Worm (Caenorhabditis elegans) whole organism, young adult: ENCODE measurements around the gene C14A6.7.

ENCODE experiments used
- B0019.2 ChIP-seq: fragments of 200-800 bp; sonication (Bioruptor generic); conservative IDR thresholded peaks from 2 replicates; pipeline ENCODE4 v1.3.6; 2022; ENCODE audit warnings: missing genetic modification reagents, missing genetic modification characterization, missing compliant biosample characterization
- B0035.1 ChIP-seq: sonication (generic microtip); optimal IDR thresholded peaks from 2 replicates; lab custom pipeline; 2016; ENCODE audit warnings: missing genetic modification characterization, mild to moderate bottlenecking, missing compliant biosample characterization, missing genotype, missing genetic modification reagents
- D2030.7 ChIP-seq: fragments of 200-800 bp; sonication (Bioruptor generic); IDR thresholded peaks from 2 replicates; pipeline ENCODE4 v1.3.6; 2022; ENCODE audit warnings: missing genetic modification reagents, missing genetic modification characterization, missing compliant biosample characterization
- F23B12.7 ChIP-seq: sonication (generic microtip); optimal IDR thresholded peaks from 2 replicates; lab custom pipeline; 2017; ENCODE audit warnings: missing genetic modification characterization, mild to moderate bottlenecking, missing compliant biosample characterization, antibody characterized with exemption, moderate library complexity; ENCODE audit not compliant: insufficient read depth
- F39B2.1 ChIP-seq: fragments of 200-800 bp; sonication (Bioruptor generic); IDR thresholded peaks from 2 replicates; pipeline ENCODE4 v1.3.6; 2022; ENCODE audit warnings: missing genetic modification reagents, missing genetic modification characterization, missing compliant biosample characterization
- F52B5.7 ChIP-seq: sonication (generic microtip); optimal IDR thresholded peaks from 2 replicates; lab custom pipeline; 2016; ENCODE audit warnings: mild to moderate bottlenecking, missing genetic modification characterization, missing compliant biosample characterization
- F57A8.1 ChIP-seq: fragments of 200-800 bp; sonication (Bioruptor generic); optimal IDR thresholded peaks from 2 replicates; lab custom pipeline; 2018; ENCODE audit warnings: mild to moderate bottlenecking, missing genetic modification characterization, moderate library complexity, missing compliant biosample characterization
- F57C9.4 ChIP-seq: sonication (generic microtip); optimal IDR thresholded peaks from 2 replicates; lab custom pipeline; 2017; ENCODE audit warnings: mild to moderate bottlenecking, missing genetic modification characterization, missing compliant biosample characterization
- Y56A3A.18 ChIP-seq: fragments of 200-800 bp; sonication (Bioruptor generic); IDR thresholded peaks from 2 replicates; pipeline ENCODE4 v1.3.6; 2022; ENCODE audit warnings: missing genetic modification reagents, missing genetic modification characterization, missing compliant biosample characterization
- Y79H2A.3 ChIP-seq: fragments of 200-800 bp; sonication (Bioruptor generic); conservative IDR thresholded peaks from 2 replicates; pipeline ENCODE4 v1.3.6; 2022; ENCODE audit warnings: missing genetic modification reagents, missing genetic modification characterization, missing compliant biosample characterization
- Y95B8A.8 ChIP-seq: fragments of 200-800 bp; sonication (Bioruptor generic); IDR thresholded peaks from 2 replicates; pipeline ENCODE4 v1.3.6; 2022; ENCODE audit warnings: missing genetic modification reagents, missing genetic modification characterization, missing compliant biosample characterization
- ZK185.1 ChIP-seq: sonication (generic microtip); optimal IDR thresholded peaks from 2 replicates; lab custom pipeline; 2016; ENCODE audit warnings: mild to moderate bottlenecking, missing genetic modification characterization, missing compliant biosample characterization; ENCODE audit not compliant: poor library complexity, severe bottlenecking
- athp-1 ChIP-seq: sonication (generic microtip); optimal IDR thresholded peaks from 2 replicates; lab custom pipeline; 2017; ENCODE audit warnings: mild to moderate bottlenecking, missing genetic modification characterization, missing compliant biosample characterization
- attf-3 ChIP-seq: fragments of 200-800 bp; sonication (Bioruptor generic); conservative IDR thresholded peaks from 2 replicates; pipeline ENCODE4 v1.3.6; 2022; ENCODE audit warnings: missing genetic modification reagents, missing genetic modification characterization, missing compliant biosample characterization
- ccch-3 ChIP-seq: fragments of 200-800 bp; sonication (Bioruptor generic); optimal IDR thresholded peaks from 2 replicates; lab custom pipeline; 2018; ENCODE audit warnings: mild to moderate bottlenecking, missing genetic modification characterization, missing compliant biosample characterization
- cebp-1 ChIP-seq, 2 experiments: fragments of 200-800 bp in 1 of 2; sonication (Bioruptor generic) in 1 of 2; sonication (generic microtip) in 1 of 2; IDR thresholded peaks in 1 of 2; optimal IDR thresholded peaks in 1 of 2; 2 replicates each; pipeline versions ENCODE4 v1.3.6 to Lab custom; 2017 to 2022; ENCODE audit warnings: missing compliant biosample characterization in 2 of 2, missing genetic modification characterization in 2 of 2, mild to moderate bottlenecking in 1 of 2, missing genetic modification reagents in 1 of 2, moderate library complexity in 1 of 2
- cebp-2 ChIP-seq: fragments of 200-800 bp; sonication (Bioruptor generic); IDR thresholded peaks from 2 replicates; pipeline ENCODE4 v1.3.6; 2022; ENCODE audit warnings: missing genetic modification characterization, missing compliant biosample characterization
- ceh-79 ChIP-seq: sonication (generic microtip); optimal IDR thresholded peaks from 2 replicates; lab custom pipeline; 2017; ENCODE audit warnings: mild to moderate bottlenecking, missing genetic modification characterization, missing compliant biosample characterization
- egl-18 ChIP-seq: fragments of 200-800 bp; sonication (Bioruptor generic); IDR thresholded peaks from 2 replicates; pipeline ENCODE4 v1.3.6; 2022; ENCODE audit warnings: missing genetic modification reagents, missing genetic modification characterization, missing compliant biosample characterization
- fkh-3 ChIP-seq: sonication (generic microtip); optimal IDR thresholded peaks from 2 replicates; lab custom pipeline; 2016; ENCODE audit warnings: mild to moderate bottlenecking, missing genetic modification characterization, missing compliant biosample characterization
- gei-17 ChIP-seq: fragments of 200-800 bp; sonication (Bioruptor generic); optimal IDR thresholded peaks from 2 replicates; lab custom pipeline; 2018; ENCODE audit warnings: mild to moderate bottlenecking, missing genetic modification characterization, missing compliant biosample characterization
- him-1 ChIP-seq: sonication (generic microtip); optimal IDR thresholded peaks from 2 replicates; lab custom pipeline; 2016; ENCODE audit warnings: missing genotype, missing genetic modification reagents, missing genetic modification characterization, missing compliant biosample characterization
- hlh-12 ChIP-seq: sonication (generic microtip); optimal IDR thresholded peaks from 2 replicates; lab custom pipeline; 2016; ENCODE audit warnings: missing genetic modification characterization, missing compliant biosample characterization
- hmg-20 ChIP-seq: fragments of 200-800 bp; sonication (Bioruptor generic); IDR thresholded peaks from 2 replicates; pipeline ENCODE4 v1.3.6; 2022; ENCODE audit warnings: missing genetic modification reagents, missing genetic modification characterization, missing compliant biosample characterization
- hrde-1 ChIP-seq: sonication (generic microtip); optimal IDR thresholded peaks from 2 replicates; lab custom pipeline; 2016; ENCODE audit warnings: missing genetic modification characterization, mild to moderate bottlenecking, missing compliant biosample characterization, moderate library complexity, missing genotype, missing genetic modification reagents, borderline replicate concordance
- hsf-1 ChIP-seq: fragments of 200-800 bp; sonication (Bioruptor generic); IDR thresholded peaks from 2 replicates; pipeline ENCODE4 v1.3.6; 2022; ENCODE audit warnings: missing genetic modification reagents, missing genetic modification characterization, missing compliant biosample characterization
- lsl-1 ChIP-seq: fragments of 200-800 bp; sonication (Bioruptor generic); optimal IDR thresholded peaks from 2 replicates; lab custom pipeline; 2018; ENCODE audit warnings: mild to moderate bottlenecking, missing genetic modification characterization, moderate library complexity, missing compliant biosample characterization
- madf-10 ChIP-seq: sonication (generic microtip); optimal IDR thresholded peaks from 2 replicates; lab custom pipeline; 2016; ENCODE audit warnings: mild to moderate bottlenecking, missing genetic modification characterization, missing compliant biosample characterization
- madf-3 ChIP-seq: fragments of 200-800 bp; sonication (Bioruptor generic); IDR thresholded peaks from 2 replicates; pipeline ENCODE4 v1.3.6; 2022; ENCODE audit warnings: missing genetic modification reagents, missing genetic modification characterization, missing compliant biosample characterization
- madf-6 ChIP-seq: fragments of 200-800 bp; sonication (Bioruptor generic); IDR thresholded peaks from 2 replicates; pipeline ENCODE4 v1.3.6; 2022; ENCODE audit warnings: missing genetic modification reagents, missing genetic modification characterization, missing compliant biosample characterization
- nfyb-1 ChIP-seq: fragments of 200-800 bp; sonication (Bioruptor generic); IDR thresholded peaks from 2 replicates; pipeline ENCODE4 v1.3.6; 2022; ENCODE audit warnings: missing genetic modification reagents, missing genetic modification characterization, missing compliant biosample characterization
- nhr-27 ChIP-seq: fragments of 200-800 bp; sonication (Bioruptor generic); optimal IDR thresholded peaks from 2 replicates; lab custom pipeline; 2018; ENCODE audit warnings: mild to moderate bottlenecking, missing genetic modification characterization, moderate library complexity, missing compliant biosample characterization
- nhr-90 ChIP-seq: sonication (generic microtip); optimal IDR thresholded peaks from 2 replicates; lab custom pipeline; 2016; ENCODE audit warnings: missing genotype, mild to moderate bottlenecking, missing genetic modification characterization, missing compliant biosample characterization
- rpc-1 ChIP-seq, 2 experiments: fragments of 150-350 bp in 1 of 2; sonication (generic microtip) in 1 of 2; optimal IDR thresholded peaks; 2 replicates each; lab custom pipeline; 2014 to 2018; ENCODE audit warnings: missing biosample characterization in 1 of 2, missing genetic modification characterization in 1 of 2, missing genetic modification reagents in 1 of 2, missing genotype in 1 of 2
- snpc-1.3 ChIP-seq: sonication (generic microtip); optimal IDR thresholded peaks from 2 replicates; lab custom pipeline; 2017; ENCODE audit warnings: missing genetic modification characterization, mild to moderate bottlenecking, missing compliant biosample characterization, antibody characterized with exemption, moderate library complexity, missing genotype, missing genetic modification reagents; ENCODE audit not compliant: insufficient read depth
- tbp1 ChIP-seq: fragments of 200-800 bp; sonication (Bioruptor generic); optimal IDR thresholded peaks from 2 replicates; lab custom pipeline; 2018; ENCODE audit warnings: mild to moderate bottlenecking, missing genetic modification characterization, missing compliant biosample characterization
- zim-3 ChIP-seq: sonication (generic microtip); optimal IDR thresholded peaks from 2 replicates; lab custom pipeline; 2017; ENCODE audit warnings: mild to moderate bottlenecking, missing genetic modification characterization, moderate library complexity, missing compliant biosample characterization
- ztf-25 ChIP-seq: fragments of 200-800 bp; sonication (Bioruptor generic); IDR thresholded peaks from 2 replicates; pipeline ENCODE4 v1.3.6; 2022; ENCODE audit warnings: missing genetic modification reagents, missing genetic modification characterization, missing compliant biosample characterization
- ztf-28 ChIP-seq: fragments of 200-800 bp; sonication (Bioruptor generic); IDR thresholded peaks from 2 replicates; pipeline ENCODE4 v1.3.6; 2022; ENCODE audit warnings: missing genetic modification reagents, missing genetic modification characterization, missing compliant biosample characterization

The C14A6.7 gene

ce11 chrV:18144442-18144841 is 23.7 kb downstream of the C14A6.7 start:
- TF ChIP-seq nhr-90 (tag; lab: Kevin White, UChicago), result no peak
- no peak for TF ChIP-seq F57C9.4
- no peak for TF ChIP-seq nfyb-1
- no peak for TF ChIP-seq athp-1 (tag; lab: Kevin White, UChicago)
- TF ChIP-seq madf-6, result no peak
- no peak for TF ChIP-seq Y95B8A.8
- no peak for TF ChIP-seq attf-3
- TF ChIP-seq Y79H2A.3 (GFP tag; lab: Robert Waterston, UW), result no peak
- no peak for TF ChIP-seq tbp1 (GFP tag; lab: Kevin White, UChicago)
- TF ChIP-seq B0019.2 (GFP tag; lab: Robert Waterston, UW), result no peak
- TF ChIP-seq zim-3 (tag; lab: Kevin White, UChicago), result no peak
- no peak for TF ChIP-seq hrde-1 (tag; lab: Kevin White, UChicago)
- TF ChIP-seq fkh-3 (tag; lab: Kevin White, UChicago), result no peak
- no peak for TF ChIP-seq madf-10 (tag; lab: Kevin White, UChicago)
- no peak for TF ChIP-seq hlh-12 (tag; lab: Kevin White, UChicago)
- TF ChIP-seq lsl-1, result no peak
- TF ChIP-seq F23B12.7 (tag; lab: Kevin White, UChicago), result no peak
- TF ChIP-seq egl-18 (GFP tag; lab: Robert Waterston, UW), result no peak
- TF ChIP-seq F39B2.1 (GFP tag; lab: Robert Waterston, UW), result no peak

- TF ChIP-seq Y56A3A.18 (no peak), cebp-1 (GFP tag; IDR thresholded peaks at IDR 0.05; lab: Robert Waterston, UW) (no peak), cebp-1 (tag; optimal IDR thresholded peaks at IDR 0.05; lab: Kevin White, UChicago) (peak; percentile 77)
- TF ChIP-seq, all 124 proteins: peak for 1
Observed at ce11 chrV:18143445-18143844, 24.7 kb downstream of the C14A6.7 start, which contains the start of gene Y37H2A.14. Gene Y37H2A.14, plus strand, starts transcription at chrV:18143745.

- TF ChIP-seq D2030.7 (GFP tag; lab: Robert Waterston, UW), result no peak
- no peak for TF ChIP-seq attf-3
- TF ChIP-seq him-1 (tag; lab: Kevin White, UChicago), result no peak
- no peak for TF ChIP-seq ztf-25 (GFP tag; lab: Robert Waterston, UW)
Observed at ce11 chrV:18142549-18142948, 25.6 kb downstream of the C14A6.7 start, which contains the start of gene Y37H2A.13. Gene Y37H2A.13, plus strand, starts transcription at chrV:18142849.

ce11 chrV:18141161-18141560 is 27.0 kb downstream of the C14A6.7 start, which contains the start of gene Y37H2A.11:
Gene Y37H2A.11, plus strand, starts transcription at chrV:18141461.
- TF ChIP-seq B0035.1 (tag; lab: Kevin White, UChicago) (no peak), D2030.7 (GFP tag; lab: Robert Waterston, UW) (no peak), ztf-28 (GFP tag; lab: Robert Waterston, UW) (no peak), ZK185.1 (tag; lab: Kevin White, UChicago) (no peak), madf-3 (GFP tag; lab: Robert Waterston, UW) (no peak), ccch-3 (GFP tag; lab: Kevin White, UChicago) (no peak), gei-17 (GFP tag; lab: Kevin White, UChicago) (no peak), nfyb-1 (no peak), rpc-1 (optimal IDR thresholded peaks at IDR 0.05; lab: Kevin White, UChicago) (no peak), rpc-1 (tag; optimal IDR thresholded peaks at IDR 0.05; lab: Kevin White, UChicago) (no peak), snpc-1.3 (tag; lab: Kevin White, UChicago) (no peak), ceh-79 (tag; lab: Kevin White, UChicago) (no peak), F57A8.1 (GFP tag; lab: Kevin White, UChicago) (no peak), hmg-20 (no peak), cebp-2 (no peak), hsf-1 (GFP tag; lab: Robert Waterston, UW) (no peak), F52B5.7 (no peak), Y79H2A.3 (GFP tag; lab: Robert Waterston, UW) (no peak), nhr-27 (tag; lab: Kevin White, UChicago) (no peak)
